Fruit fly (Drosophila melanogaster): Measurements from ENCODE around the gene Or85e.

Gene Or85e

DNA sequence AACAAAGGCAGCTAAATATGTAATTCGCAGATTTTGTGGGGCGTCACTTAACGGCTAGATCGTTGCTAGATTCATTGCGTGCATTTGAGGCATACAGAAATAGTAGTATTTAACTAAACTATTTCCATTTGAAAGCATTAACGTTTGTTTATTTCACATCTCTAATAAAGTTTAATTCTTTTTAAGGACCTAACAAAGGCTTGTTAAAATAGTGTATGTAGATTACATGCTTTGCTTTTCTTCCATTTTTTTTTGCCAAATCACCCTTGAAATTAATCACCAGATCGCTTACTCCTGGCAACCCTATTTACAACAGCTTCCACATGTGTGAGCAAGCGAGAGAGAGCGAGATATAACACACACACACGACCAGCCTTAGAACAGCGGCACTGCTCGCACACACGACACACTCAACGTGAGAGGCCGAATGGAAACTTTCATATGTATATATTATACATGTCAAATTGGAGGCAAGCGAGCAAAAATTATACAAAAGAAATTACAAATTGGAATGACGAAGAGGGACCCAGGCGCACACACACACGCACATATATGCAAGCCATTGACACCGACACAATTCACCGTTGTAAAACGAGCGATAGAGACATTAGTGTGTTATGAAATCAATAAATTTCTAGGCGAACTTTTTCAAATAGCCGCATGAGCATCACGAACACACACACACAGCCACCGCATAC is 23.7 kb upstream of the Or85e start:
- peak; percentile 81 for TF ChIP-seq CG4496 (GFP tag; IDR thresholded peaks at IDR 0.05)
- peak; percentile 77 for TF ChIP-seq Ets98B (GFP tag; IDR thresholded peaks at IDR 0.05)
- peak; percentile 53 for TF ChIP-seq Pif1A (GFP tag; optimal IDR thresholded peaks at IDR 0.05)
- peak; percentile 69 for TF ChIP-seq CG14655 (GFP tag; optimal IDR thresholded peaks at IDR 0.05)
- no peak; the same call in 1 of the 2 replicates for TF ChIP-seq CG12605 (GFP tag; IDR thresholded peaks at IDR 0.05)
- peak; percentile 36 for TF ChIP-seq gl (tag; optimal IDR thresholded peaks at IDR 0.05)
- TF ChIP-seq CG8159 (tag; optimal IDR thresholded peaks at IDR 0.05) = peak; percentile 65
- peak; percentile 48 for TF ChIP-seq Pif1B (GFP tag; optimal IDR thresholded peaks at IDR 0.05)
- TF ChIP-seq CG13204 (GFP tag; optimal IDR thresholded peaks at IDR 0.05) = no peak
- peak; percentile 30 for TF ChIP-seq CG9948 (tag; optimal IDR thresholded peaks at IDR 0.05)
- peak; percentile 49 for TF ChIP-seq Snoo (tag; optimal IDR thresholded peaks at IDR 0.05)
- peak; percentile 16 for TF ChIP-seq CG34367 (tag; optimal IDR thresholded peaks at IDR 0.05)
- TF ChIP-seq CG10348 (GFP tag; IDR thresholded peaks at IDR 0.05) = no peak
- peak; percentile 54 for TF ChIP-seq CG8301 (tag; optimal IDR thresholded peaks at IDR 0.05)
- no peak for TF ChIP-seq fd96Ca (GFP tag; IDR thresholded peaks at IDR 0.05)
- peak; percentile 59 for TF ChIP-seq EcR (GFP tag; optimal IDR thresholded peaks at IDR 0.05)
- peak; percentile 75 for TF ChIP-seq CG32121 (GFP tag; IDR thresholded peaks at IDR 0.05)
- TF ChIP-seq rn (GFP tag; IDR thresholded peaks at IDR 0.05) = peak; percentile 34; the same call in 1 of the 2 replicates
- TF ChIP-seq CG17806 (tag; optimal IDR thresholded peaks at IDR 0.05) = peak; percentile 40
- TF ChIP-seq D1 (tag; optimal IDR thresholded peaks at IDR 0.05) = no peak
- peak; percentile 50 for TF ChIP-seq CG15710 (tag; optimal IDR thresholded peaks at IDR 0.05)

DNA sequence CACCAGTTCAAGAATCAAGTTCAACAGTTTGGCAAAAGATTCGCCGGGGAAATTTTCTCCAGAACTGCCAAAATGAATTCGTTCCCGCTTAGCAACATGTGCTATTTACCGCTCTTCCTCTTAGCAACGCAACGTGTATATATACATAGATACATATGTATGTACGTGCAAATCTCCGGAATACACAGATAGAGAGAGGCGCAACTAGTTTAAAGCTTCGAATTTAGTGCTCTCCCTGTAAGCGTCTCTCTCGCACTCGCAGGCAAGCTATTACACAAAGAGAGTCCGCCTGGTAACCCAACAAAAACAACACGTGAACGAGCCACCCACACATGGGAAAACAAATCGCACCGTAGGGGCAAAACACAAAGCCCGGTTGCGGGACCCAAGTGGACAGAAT is 23.0 kb upstream of the Or85e start:
- TF ChIP-seq CG13204 (GFP tag; optimal IDR thresholded peaks at IDR 0.05) (no peak), fd96Ca (GFP tag; IDR thresholded peaks at IDR 0.05) (peak; percentile 32; the same call in 1 of the 3 replicates), CG4496 (GFP tag; IDR thresholded peaks at IDR 0.05) (no peak), Snoo (tag; optimal IDR thresholded peaks at IDR 0.05) (no peak), rn (GFP tag; IDR thresholded peaks at IDR 0.05) (no peak), Ets98B (GFP tag; IDR thresholded peaks at IDR 0.05) (peak; percentile 23; the same call in 1 of the 2 replicates), CG10348 (GFP tag; IDR thresholded peaks at IDR 0.05) (no peak), gl (tag; optimal IDR thresholded peaks at IDR 0.05) (no peak), Pif1A (GFP tag; optimal IDR thresholded peaks at IDR 0.05) (no peak), CG15710 (tag; optimal IDR thresholded peaks at IDR 0.05) (no peak), D1 (tag; optimal IDR thresholded peaks at IDR 0.05) (no peak), Pif1B (GFP tag; optimal IDR thresholded peaks at IDR 0.05) (no peak), CG12605 (GFP tag; IDR thresholded peaks at IDR 0.05) (0 out of 2 replicates have a peak, but pooled peaks have one; percentile 42), CG8301 (tag; optimal IDR thresholded peaks at IDR 0.05) (no peak), CG32121 (GFP tag; IDR thresholded peaks at IDR 0.05) (no peak), EcR (GFP tag; optimal IDR thresholded peaks at IDR 0.05) (peak; percentile 7), CG8159 (tag; optimal IDR thresholded peaks at IDR 0.05) (no peak), CG34367 (tag; optimal IDR thresholded peaks at IDR 0.05) (no peak), CG14655 (GFP tag; optimal IDR thresholded peaks at IDR 0.05) (no peak), CG9948 (tag; optimal IDR thresholded peaks at IDR 0.05) (no peak), CG17806 (tag; optimal IDR thresholded peaks at IDR 0.05) (no peak)

DNA sequence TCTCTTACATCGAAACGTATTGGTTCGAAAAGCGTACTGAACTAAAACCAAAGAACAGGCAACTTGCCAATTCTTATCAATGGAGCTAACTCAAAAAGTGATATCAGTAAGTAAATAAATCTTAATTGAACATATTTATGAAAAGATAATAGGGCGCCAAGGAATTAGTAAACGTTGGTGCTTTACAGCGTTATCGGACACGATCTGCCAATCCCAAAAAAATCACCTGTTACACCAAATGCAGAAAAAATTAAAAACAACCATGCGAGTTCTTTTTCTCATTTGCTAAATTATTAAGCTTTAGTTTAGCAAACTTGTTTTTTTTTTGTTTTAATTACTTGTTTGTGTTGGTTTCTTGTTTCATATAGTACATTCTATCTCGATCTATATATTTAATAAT is 19.0 kb upstream of the Or85e start, which contains the start of gene CG42489:
Gene CG42489 (minus strand): TSS at position 101 of the 400 bp plus-strand sequence.
- TF ChIP-seq EcR (GFP tag; optimal IDR thresholded peaks at IDR 0.05) (no peak), CG17806 (tag; optimal IDR thresholded peaks at IDR 0.05) (no peak), D1 (tag; optimal IDR thresholded peaks at IDR 0.05) (no peak), rn (GFP tag; IDR thresholded peaks at IDR 0.05) (no peak), gl (tag; optimal IDR thresholded peaks at IDR 0.05) (no peak), fd96Ca (GFP tag; IDR thresholded peaks at IDR 0.05) (no peak), Pif1B (GFP tag; optimal IDR thresholded peaks at IDR 0.05) (no peak), CG10348 (GFP tag; IDR thresholded peaks at IDR 0.05) (no peak), CG15710 (tag; optimal IDR thresholded peaks at IDR 0.05) (no peak), CG32121 (GFP tag; IDR thresholded peaks at IDR 0.05) (no peak), Pif1A (GFP tag; optimal IDR thresholded peaks at IDR 0.05) (no peak)

DNA sequence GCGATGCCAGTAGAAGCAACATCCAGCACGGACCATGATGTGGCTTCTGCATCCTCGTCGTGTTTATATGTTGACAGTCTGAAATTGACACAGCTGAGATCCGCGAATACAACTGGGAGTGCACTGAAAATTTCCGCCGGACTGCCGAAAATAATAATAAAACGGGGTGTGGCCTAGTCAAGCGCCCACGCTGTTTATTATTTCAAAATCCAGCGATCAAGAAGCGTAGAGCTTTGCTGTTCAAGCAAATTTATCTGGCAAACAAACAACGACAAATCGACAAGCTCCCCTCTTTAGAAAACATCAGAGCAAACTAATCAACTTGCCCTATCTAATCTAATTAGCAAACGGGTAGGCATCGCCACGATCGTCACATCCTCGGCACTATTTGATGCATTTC is 18.4 kb upstream of the Or85e start:
- no peak for TF ChIP-seq CG14655 (GFP tag; optimal IDR thresholded peaks at IDR 0.05)
- no peak for TF ChIP-seq CG9948 (tag; optimal IDR thresholded peaks at IDR 0.05)
- TF ChIP-seq CG32121 (GFP tag; IDR thresholded peaks at IDR 0.05) = no peak
- TF ChIP-seq CG17806 (tag; optimal IDR thresholded peaks at IDR 0.05) = no peak
- no peak for TF ChIP-seq CG4496 (GFP tag; IDR thresholded peaks at IDR 0.05)
- TF ChIP-seq EcR (GFP tag; optimal IDR thresholded peaks at IDR 0.05) = no peak
- TF ChIP-seq rn (GFP tag; IDR thresholded peaks at IDR 0.05) = no peak

DNA sequence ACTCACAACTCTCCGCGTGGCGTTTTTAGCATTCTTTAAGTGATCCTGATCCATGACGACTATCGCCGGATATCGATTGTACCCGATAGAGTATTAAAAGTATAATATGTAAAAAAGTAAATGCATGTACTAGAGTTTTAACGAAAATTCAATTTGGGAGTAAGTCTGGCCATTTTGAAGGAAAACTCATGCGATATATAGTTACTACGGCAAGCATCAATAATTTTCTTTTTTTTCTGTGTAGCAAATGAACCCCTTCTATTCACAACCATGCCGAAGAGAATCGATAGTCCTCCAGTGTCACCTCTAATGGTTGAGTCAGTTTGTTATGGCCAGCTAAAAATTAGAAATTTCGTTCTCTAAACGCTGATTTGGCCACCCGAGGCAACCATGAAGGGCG is 17.1 kb upstream of the Or85e start, which contains the start of the genes Sys1 and Dhod:
Gene Sys1 (plus strand): TSS at position 91 of the 400 bp plus-strand sequence.
Gene Dhod (minus strand): TSS at position 186 of the 400 bp plus-strand sequence.
- peak; percentile 70 for TF ChIP-seq Ets98B (GFP tag; IDR thresholded peaks at IDR 0.05)
- peak; percentile 91 for TF ChIP-seq CG4496 (GFP tag; IDR thresholded peaks at IDR 0.05)
- TF ChIP-seq Snoo (tag; optimal IDR thresholded peaks at IDR 0.05) = peak; percentile 33
- peak; percentile 53 for TF ChIP-seq CG15710 (tag; optimal IDR thresholded peaks at IDR 0.05)
- peak; percentile 25 for TF ChIP-seq CG9948 (tag; optimal IDR thresholded peaks at IDR 0.05)
- peak; percentile 50 for TF ChIP-seq CG8301 (tag; optimal IDR thresholded peaks at IDR 0.05)
- peak; percentile 83 for TF ChIP-seq Pif1A (GFP tag; optimal IDR thresholded peaks at IDR 0.05)
- TF ChIP-seq gl (tag; optimal IDR thresholded peaks at IDR 0.05) = no peak
- TF ChIP-seq Pif1B (GFP tag; optimal IDR thresholded peaks at IDR 0.05) = peak; percentile 65
- TF ChIP-seq D1 (tag; optimal IDR thresholded peaks at IDR 0.05) = no peak
- peak; percentile 61 for TF ChIP-seq CG17806 (tag; optimal IDR thresholded peaks at IDR 0.05)
- no peak for TF ChIP-seq CG34367 (tag; optimal IDR thresholded peaks at IDR 0.05)
- TF ChIP-seq CG32121 (GFP tag; IDR thresholded peaks at IDR 0.05) = peak; percentile 70
- peak; percentile 59; the same call in 1 of the 2 replicates for TF ChIP-seq rn (GFP tag; IDR thresholded peaks at IDR 0.05)
- no peak for TF ChIP-seq CG13204 (GFP tag; optimal IDR thresholded peaks at IDR 0.05)
- TF ChIP-seq fd96Ca (GFP tag; IDR thresholded peaks at IDR 0.05) = peak; percentile 69; the same call in 2 of the 3 replicates
- peak; percentile 38 for TF ChIP-seq CG8159 (tag; optimal IDR thresholded peaks at IDR 0.05)
- peak; percentile 54 for TF ChIP-seq CG14655 (GFP tag; optimal IDR thresholded peaks at IDR 0.05)
